Worm (Caenorhabditis elegans): ENCODE results near the gene Y57G11B.8.

DNA sequence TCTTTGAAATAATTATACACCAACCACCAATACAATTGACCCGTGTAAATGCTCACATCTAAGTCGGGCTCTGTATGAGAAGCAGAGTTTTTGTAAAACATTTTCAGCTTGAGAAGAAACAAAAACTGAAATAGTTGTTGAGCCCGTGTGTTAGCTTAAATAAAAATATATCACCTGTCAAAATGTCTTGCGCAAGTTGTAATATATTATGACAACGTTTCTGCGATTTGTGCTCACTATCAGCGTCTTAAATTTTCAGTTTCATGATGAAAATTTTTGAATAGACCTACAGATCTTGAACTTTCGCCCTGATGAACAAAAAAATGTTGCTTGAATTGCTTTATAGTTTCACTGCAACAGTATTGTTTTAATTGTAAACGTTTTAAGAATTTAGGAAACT is 43.5 kb downstream of the Y57G11B.8 start, which contains the start of gene T27E7.4:
- TF ChIP-seq klf-2 (GFP tag; conservative IDR thresholded peaks at IDR 0.05) (no peak), tab-1 (GFP tag; IDR thresholded peaks at IDR 0.05) (no peak), ref-1 (GFP tag; conservative IDR thresholded peaks at IDR 0.05) (no peak), cog-1 (tag; optimal IDR thresholded peaks at IDR 0.05) (no peak)
